Worm (Caenorhabditis elegans): Measurements from ENCODE around the gene grwd-1.

- TF ChIP-seq unc-86 (tag; optimal IDR thresholded peaks at IDR 0.05) (no peak), fkh-10 (GFP tag; optimal IDR thresholded peaks at IDR 0.05) (no peak), unc-55 (GFP tag; optimal IDR thresholded peaks at IDR 0.05) (no peak), ahr-1 (tag; optimal IDR thresholded peaks at IDR 0.05) (no peak), pros-1 (tag; optimal IDR thresholded peaks at IDR 0.05) (no peak), ama-1 (optimal IDR thresholded peaks at IDR 0.05) (no peak), pqm-1 (tag; optimal IDR thresholded peaks at IDR 0.05) (no peak), elt-2 (tag; optimal IDR thresholded peaks at IDR 0.05) (no peak)
Measured at ce11 chrIII:5180588-5180987, 27.3 kb downstream of the grwd-1 start.

Measured in whole organism, late embryonic.